Fruit fly (Drosophila melanogaster): Measurements from ENCODE around the gene raskol.
A peak's percentile ranks its signal among the peaks of the same experiment; 100 is the strongest.

Gene raskol

DNA sequence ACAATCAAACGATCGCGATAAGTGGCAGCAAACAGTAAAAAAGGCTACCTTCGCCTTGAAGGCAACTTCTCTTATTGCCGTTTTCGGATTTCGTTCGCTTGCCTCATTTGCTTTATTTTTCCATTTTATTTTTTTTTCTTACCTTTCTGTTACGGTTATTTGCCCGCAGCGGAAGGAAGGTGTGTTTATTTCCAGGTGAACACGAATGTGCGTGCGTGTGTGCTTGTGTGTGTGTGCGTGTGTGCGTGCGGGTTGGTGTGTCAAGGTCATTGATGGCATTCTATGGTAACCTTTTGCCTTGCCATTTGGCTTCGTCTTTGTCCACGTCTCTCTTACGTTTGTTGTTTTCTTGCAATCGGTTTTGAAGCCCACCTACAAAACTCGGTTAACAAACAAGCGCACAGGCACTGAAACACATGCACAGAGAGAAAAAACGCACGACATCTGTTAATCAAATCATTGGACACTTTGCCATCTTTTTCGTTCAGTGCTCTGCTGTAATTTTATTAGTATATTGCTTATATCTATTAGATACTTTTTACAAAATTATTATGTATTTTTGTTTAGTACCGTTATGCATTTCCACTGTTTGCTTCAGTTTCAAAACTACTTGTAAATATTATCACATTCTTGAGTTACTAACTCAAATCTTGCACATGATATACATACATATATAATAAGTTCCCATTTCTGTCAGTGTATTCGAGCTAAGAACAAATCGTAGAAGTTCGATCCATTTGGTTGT lies 3.2 kb downstream of the raskol start (continued):
- TF ChIP-seq CG5180 (GFP tag; optimal IDR thresholded peaks at IDR 0.05) (peak; percentile 50), CG17385 (GFP tag; optimal IDR thresholded peaks at IDR 0.05) (peak; percentile 45), Dp (GFP tag; optimal IDR thresholded peaks at IDR 0.05) (no peak), CTCF (GFP tag; optimal IDR thresholded peaks at IDR 0.05) (no peak), NC2α (GFP tag; optimal IDR thresholded peaks at IDR 0.05) (no peak), danr (GFP tag; IDR thresholded peaks at IDR 0.05) (peak; percentile 72), BtbVII (GFP tag; optimal IDR thresholded peaks at IDR 0.05) (peak; percentile 48), Tbp (GFP tag; optimal IDR thresholded peaks at IDR 0.05) (no peak), CG15696 (tag; optimal IDR thresholded peaks at IDR 0.05) (peak; percentile 65), CG6813 (GFP tag; optimal IDR thresholded peaks at IDR 0.05) (peak; percentile 29), CG6175 (GFP tag; IDR thresholded peaks at IDR 0.05) (no peak; the same call in 2 of the 3 replicates), H2.0 (GFP tag; IDR thresholded peaks at IDR 0.05) (peak; percentile 9; the same call in 1 of the 2 replicates), Poxn (GFP tag; IDR thresholded peaks at IDR 0.05) (no peak), CG8359 (GFP tag; optimal IDR thresholded peaks at IDR 0.05; ENCODE audit: borderline replicate concordance) (peak; percentile 22), Doc3 (GFP tag; IDR thresholded peaks at IDR 0.05; ENCODE audit: partially characterized antibody) (no peak), scrt (GFP tag; optimal IDR thresholded peaks at IDR 0.05) (peak; percentile 20), CG9437 (GFP tag; optimal IDR thresholded peaks at IDR 0.05) (peak; percentile 62), fd3F (GFP tag; optimal IDR thresholded peaks at IDR 0.05) (peak; percentile 56), CG8290 (GFP tag; optimal IDR thresholded peaks at IDR 0.05) (peak; percentile 16), CG8290 (tag; optimal IDR thresholded peaks at IDR 0.05) (peak in 1 of 2 experiments; percentile 39), CG34224 (GFP tag; IDR thresholded peaks at IDR 0.05; ENCODE audit: partially characterized antibody) (no peak), CG9817 (tag; optimal IDR thresholded peaks at IDR 0.05) (peak; percentile 21), tup (GFP tag; optimal IDR thresholded peaks at IDR 0.05) (no peak), Chrac-16 (GFP tag; optimal IDR thresholded peaks at IDR 0.05) (peak; percentile 57), pan (optimal IDR thresholded peaks at IDR 0.05) (no peak), pan (GFP tag; optimal IDR thresholded peaks at IDR 0.05 in 1 of 2, IDR thresholded peaks at IDR 0.05 in 1 of 2) (peak in 1 of 2 experiments; percentile 70), Deaf1 (tag; optimal IDR thresholded peaks at IDR 0.05) (peak; percentile 36), CG17612 (GFP tag; IDR thresholded peaks at IDR 0.05) (no peak), CG7963 (GFP tag; IDR thresholded peaks at IDR 0.05; ENCODE audit: partially characterized antibody) (no peak), CG11504 (tag; optimal IDR thresholded peaks at IDR 0.05) (peak; percentile 78), CG7786 (GFP tag; optimal IDR thresholded peaks at IDR 0.05) (no peak), nerfin-1 (tag; optimal IDR thresholded peaks at IDR 0.05) (peak; percentile 26), CG6854 (GFP tag; optimal IDR thresholded peaks at IDR 0.05) (peak; percentile 0), CG13296 (GFP tag; optimal IDR thresholded peaks at IDR 0.05) (peak; percentile 22), slbo (GFP tag; IDR thresholded peaks at IDR 0.05) (peak; percentile 40), CG10959 (GFP tag; IDR thresholded peaks at IDR 0.05) (peak; percentile 50), Nf-YC (tag; optimal IDR thresholded peaks at IDR 0.05) (peak; percentile 31), CG11560 (tag; IDR thresholded peaks at IDR 0.05) (no peak), crol (GFP tag; IDR thresholded peaks at IDR 0.05) (no peak), CG10147 (GFP tag; optimal IDR thresholded peaks at IDR 0.05) (peak; percentile 25), Drgx (GFP tag; IDR thresholded peaks at IDR 0.05) (peak; percentile 46), eyg (GFP tag; optimal IDR thresholded peaks at IDR 0.05) (no peak), sob (GFP tag; IDR thresholded peaks at IDR 0.05) (peak; percentile 19; the same call in 1 of the 2 replicates), pros (GFP tag; optimal IDR thresholded peaks at IDR 0.05) (peak; percentile 56), CG14441 (GFP tag; IDR thresholded peaks at IDR 0.05) (peak; percentile 44; the same call in 1 of the 2 replicates), Hey (tag; optimal IDR thresholded peaks at IDR 0.05) (no peak), CG6654 (GFP tag; optimal IDR thresholded peaks at IDR 0.05) (peak; percentile 29), amos (GFP tag; IDR thresholded peaks at IDR 0.05; ENCODE audit: partially characterized antibody) (no peak), CG10431 (GFP tag; optimal IDR thresholded peaks at IDR 0.05) (no peak), tgo (GFP tag; IDR thresholded peaks at IDR 0.05) (peak; percentile 36; the same call in 2 of the 3 replicates)
